Fruit fly (Drosophila melanogaster) whole organism, embryonic: Measurements from ENCODE around the gene Cpr76Bc.

Source experiments
- Awh ChIP-seq: fragments of 200-800 bp; sonication (Bioruptor generic); IDR thresholded peaks from 2 replicates; pipeline ENCODE4, ENCODE4 v1.3.6; 2022; ENCODE audit warnings: missing biosample characterization, missing genetic modification characterization
- CG1024 ChIP-seq: fragments of 200-800 bp; sonication (Bioruptor generic); IDR thresholded peaks from 2 replicates; pipeline ENCODE4 v1.3.6; 2022; ENCODE audit warnings: missing biosample characterization, missing genetic modification characterization
- CG10462 ChIP-seq: fragments of 200-800 bp; sonication (Bioruptor generic); optimal IDR thresholded peaks from 2 replicates; lab custom pipeline; 2016; ENCODE audit warnings: missing biosample characterization, missing genetic modification characterization
- CG10543 ChIP-seq: fragments of 200-800 bp; sonication (Bioruptor generic); optimal IDR thresholded peaks from 3 replicates; lab custom pipeline; 2017; ENCODE audit warnings: missing biosample characterization, mild to moderate bottlenecking, missing genetic modification characterization, moderate library complexity
- CG10565 ChIP-seq: fragments of 200-800 bp; sonication (Bioruptor generic); optimal IDR thresholded peaks from 3 replicates; lab custom pipeline; 2016; ENCODE audit warnings: missing biosample characterization, mild to moderate bottlenecking, missing genetic modification characterization
- CG12219 ChIP-seq: fragments of 200-800 bp; sonication (Bioruptor generic); optimal IDR thresholded peaks from 3 replicates; lab custom pipeline; 2018; ENCODE audit warnings: missing biosample characterization, mild to moderate bottlenecking, missing genetic modification characterization
- CG12299 ChIP-seq: fragments of 200-800 bp; sonication (Bioruptor generic); optimal IDR thresholded peaks from 2 replicates; lab custom pipeline; 2018; ENCODE audit warnings: missing biosample characterization, mild to moderate bottlenecking, missing genetic modification characterization
- CG13424 ChIP-seq: fragments of 200-800 bp; sonication (Bioruptor generic); optimal IDR thresholded peaks from 2 replicates; lab custom pipeline; 2019; ENCODE audit warnings: missing biosample characterization, mild to moderate bottlenecking, missing genetic modification characterization, moderate library complexity
- CG14965 ChIP-seq: fragments of 200-800 bp; sonication (Bioruptor generic); optimal IDR thresholded peaks from 2 replicates; lab custom pipeline; 2016; ENCODE audit warnings: missing biosample characterization, missing genetic modification characterization, borderline replicate concordance
- CG17328 ChIP-seq: fragments of 200-800 bp; sonication (Bioruptor generic); IDR thresholded peaks from 2 replicates; pipeline ENCODE4 v1.3.6; 2022; ENCODE audit warnings: missing biosample characterization, missing genetic modification characterization
- CG17385 ChIP-seq: fragments of 200-800 bp; sonication (Bioruptor generic); optimal IDR thresholded peaks from 3 replicates; lab custom pipeline; 2018; ENCODE audit warnings: missing biosample characterization, mild to moderate bottlenecking, missing genetic modification characterization
- CG2678 ChIP-seq: fragments of 200-800 bp; sonication (Bioruptor generic); optimal IDR thresholded peaks from 3 replicates; lab custom pipeline; 2019; ENCODE audit warnings: missing biosample characterization, mild to moderate bottlenecking, missing genetic modification characterization, moderate library complexity
- CG2712 ChIP-seq: fragments of 200-800 bp; optimal IDR thresholded peaks from 3 replicates; lab custom pipeline; 2019; ENCODE audit warnings: missing biosample characterization, mild to moderate bottlenecking, missing genetic modification characterization, moderate library complexity
- CG3995 ChIP-seq: fragments of 200-800 bp; sonication (Bioruptor generic); optimal IDR thresholded peaks from 3 replicates; lab custom pipeline; 2016; ENCODE audit warnings: missing biosample characterization, missing genetic modification characterization
- CG4404 ChIP-seq: fragments of 200-800 bp; sonication (Bioruptor generic); IDR thresholded peaks from 2 replicates; pipeline ENCODE4 v1.3.6; 2022; ENCODE audit warnings: missing biosample characterization, missing genetic modification characterization
- CG6175 ChIP-seq: fragments of 200-800 bp; sonication (Bioruptor generic); IDR thresholded peaks from 3 replicates; pipeline ENCODE4 v1.3.6; 2022; ENCODE audit warnings: missing biosample characterization, missing genetic modification characterization
- CG6654 ChIP-seq: fragments of 200-800 bp; sonication (Bioruptor generic); optimal IDR thresholded peaks from 2 replicates; lab custom pipeline; 2017; ENCODE audit warnings: missing biosample characterization, mild to moderate bottlenecking, missing genetic modification characterization
- CG8388 ChIP-seq: fragments of 200-800 bp; sonication (Bioruptor generic); optimal IDR thresholded peaks from 2 replicates; lab custom pipeline; 2019; ENCODE audit warnings: missing biosample characterization, mild to moderate bottlenecking, missing genetic modification characterization, moderate library complexity
- CG8478 ChIP-seq: fragments of >200 bp; optimal IDR thresholded peaks from 2 replicates; lab custom pipeline; 2018
- CG9797 ChIP-seq: fragments of 200-800 bp; sonication (Bioruptor generic); optimal IDR thresholded peaks from 3 replicates; lab custom pipeline; 2018; ENCODE audit warnings: missing biosample characterization, mild to moderate bottlenecking, missing genetic modification characterization
- CHES-1-like ChIP-seq: fragments of 200-800 bp; sonication (Bioruptor generic); optimal IDR thresholded peaks from 2 replicates; lab custom pipeline; 2016; ENCODE audit warnings: missing biosample characterization, missing genetic modification characterization
- D19B ChIP-seq: fragments of 200-800 bp; sonication (Bioruptor generic); optimal IDR thresholded peaks from 2 replicates; lab custom pipeline; 2017; ENCODE audit warnings: missing biosample characterization, mild to moderate bottlenecking, missing genetic modification characterization
- Dip3 ChIP-seq: fragments of 200-800 bp; sonication (Bioruptor generic); optimal IDR thresholded peaks from 3 replicates; lab custom pipeline; 2016; ENCODE audit warnings: missing biosample characterization, missing genetic modification characterization
- Elba2 ChIP-seq: fragments of 200-800 bp; sonication (Bioruptor generic); optimal IDR thresholded peaks from 3 replicates; lab custom pipeline; 2016; ENCODE audit warnings: missing biosample characterization, missing genetic modification characterization
- Ets65A ChIP-seq: fragments of 200-800 bp; sonication (Bioruptor generic); peaks from one replicate; lab custom pipeline; 2016; ENCODE audit warnings: missing biosample characterization, missing genetic modification characterization
- Fer1 ChIP-seq: fragments of 200-800 bp; sonication (Bioruptor generic); optimal IDR thresholded peaks from 2 replicates; lab custom pipeline; 2017; ENCODE audit warnings: missing biosample characterization, mild to moderate bottlenecking, missing genetic modification characterization
- GATAe ChIP-seq: fragments of 200-800 bp; sonication (Bioruptor generic); conservative IDR thresholded peaks from 2 replicates; pipeline ENCODE4 v1.3.6; 2022; ENCODE audit warnings: missing biosample characterization, missing genetic modification characterization
- HLH54F ChIP-seq: fragments of 200-800 bp; sonication (Bioruptor generic); optimal IDR thresholded peaks from 3 replicates; lab custom pipeline; 2016; ENCODE audit warnings: missing biosample characterization, missing genetic modification characterization
- MTF-1 ChIP-seq: fragments of 200-800 bp; sonication (Bioruptor generic); optimal IDR thresholded peaks from 2 replicates; lab custom pipeline; 2018; ENCODE audit warnings: missing biosample characterization, mild to moderate bottlenecking, missing genetic modification characterization, borderline replicate concordance
- NK7.1 ChIP-seq: fragments of 200-800 bp; sonication (Bioruptor generic); optimal IDR thresholded peaks from 3 replicates; lab custom pipeline; 2016; ENCODE audit warnings: missing biosample characterization, missing genetic modification characterization
- Oli ChIP-seq: fragments of 200-800 bp; sonication (Bioruptor generic); optimal IDR thresholded peaks from 2 replicates; lab custom pipeline; 2018; ENCODE audit warnings: missing biosample characterization, mild to moderate bottlenecking, missing genetic modification characterization, moderate library complexity
- PHDP ChIP-seq: fragments of 200-800 bp; sonication (Bioruptor generic); optimal IDR thresholded peaks from 3 replicates; lab custom pipeline; 2018; ENCODE audit warnings: missing biosample characterization, mild to moderate bottlenecking, missing genetic modification characterization, moderate library complexity
- Rfx ChIP-seq: fragments of 200-800 bp; sonication (Bioruptor generic); IDR thresholded peaks from 2 replicates; pipeline ENCODE4 v1.3.6; 2022; ENCODE audit warnings: missing biosample characterization, missing genetic modification characterization
- Rx ChIP-seq: fragments of 200-800 bp; sonication (Bioruptor generic); IDR thresholded peaks from 2 replicates; pipeline ENCODE4 v1.3.6; 2022; ENCODE audit warnings: missing biosample characterization, missing genetic modification characterization
- Xbp1 ChIP-seq: fragments of 200-800 bp; sonication (Bioruptor generic); optimal IDR thresholded peaks from 3 replicates; lab custom pipeline; 2016; ENCODE audit warnings: missing biosample characterization, mild to moderate bottlenecking, missing genetic modification characterization
- ap ChIP-seq: fragments of 200-800 bp; sonication (Bioruptor generic); IDR thresholded peaks from 2 replicates; pipeline ENCODE4 v1.3.6; 2022; ENCODE audit warnings: missing biosample characterization, missing genetic modification characterization
- ash1 ChIP-seq: fragments of 200-800 bp; sonication (Bioruptor generic); optimal IDR thresholded peaks from 2 replicates; lab custom pipeline; 2018; ENCODE audit warnings: missing biosample characterization, mild to moderate bottlenecking, missing genetic modification characterization
- chif ChIP-seq, 2 experiments: fragments of 200-800 bp; sonication (Bioruptor generic); optimal IDR thresholded peaks; 3 replicates each; lab custom pipeline; 2016; ENCODE audit warnings: missing biosample characterization in 2 of 2, missing genetic modification characterization in 2 of 2
- fd96Cb ChIP-seq: fragments of 200-800 bp; sonication (Bioruptor generic); optimal IDR thresholded peaks from 2 replicates; lab custom pipeline; 2018; ENCODE audit warnings: missing biosample characterization, mild to moderate bottlenecking, missing genetic modification characterization, moderate library complexity
- fru ChIP-seq: fragments of >200 bp; optimal IDR thresholded peaks from 2 replicates; lab custom pipeline; 2017
- hbn ChIP-seq: fragments of 200-800 bp; sonication (Bioruptor generic); IDR thresholded peaks from 2 replicates; pipeline ENCODE4 v1.3.6; 2022; ENCODE audit warnings: missing biosample characterization, missing genetic modification characterization; ENCODE audit not compliant: partially characterized antibody
- kah ChIP-seq: fragments of 200-800 bp; sonication (Bioruptor generic); optimal IDR thresholded peaks from 2 replicates; lab custom pipeline; 2018; ENCODE audit warnings: missing biosample characterization, mild to moderate bottlenecking, missing genetic modification characterization
- mld ChIP-seq: fragments of 200-800 bp; sonication (Bioruptor generic); IDR thresholded peaks from 3 replicates; pipeline ENCODE4 v1.3.6; 2022; ENCODE audit warnings: missing biosample characterization, missing genetic modification characterization; ENCODE audit not compliant: partially characterized antibody
- nau ChIP-seq: fragments of 200-800 bp; sonication (Bioruptor generic); optimal IDR thresholded peaks from 3 replicates; lab custom pipeline; 2017; ENCODE audit warnings: missing biosample characterization, mild to moderate bottlenecking, missing genetic modification characterization, missing genetic modification reagents
- nerfin-1 ChIP-seq: fragments of 200-800 bp; sonication (Bioruptor generic); optimal IDR thresholded peaks from 3 replicates; lab custom pipeline; 2019; ENCODE audit warnings: missing biosample characterization, mild to moderate bottlenecking, missing genetic modification characterization, moderate library complexity
- phol ChIP-seq: fragments of 200-800 bp; sonication (Bioruptor generic); optimal IDR thresholded peaks from 3 replicates; lab custom pipeline; 2018; ENCODE audit warnings: missing biosample characterization, mild to moderate bottlenecking, missing genetic modification characterization, moderate library complexity
- pita ChIP-seq: fragments of 200-800 bp; sonication (Bioruptor generic); optimal IDR thresholded peaks from 2 replicates; lab custom pipeline; 2017; ENCODE audit warnings: missing biosample characterization, mild to moderate bottlenecking, missing genetic modification characterization
- rib ChIP-seq: fragments of 200-800 bp; sonication (Bioruptor generic); IDR thresholded peaks from 2 replicates; pipeline ENCODE4 v1.3.6; 2022; ENCODE audit warnings: missing biosample characterization, missing genetic modification characterization
- run ChIP-seq: fragments of 200-800 bp; sonication (Bioruptor generic); optimal IDR thresholded peaks from 3 replicates; lab custom pipeline; 2018; ENCODE audit warnings: missing biosample characterization, mild to moderate bottlenecking, missing genetic modification characterization
- sob ChIP-seq: fragments of 200-800 bp; sonication (Bioruptor generic); IDR thresholded peaks from 2 replicates; pipeline ENCODE4 v1.3.6; 2022; ENCODE audit warnings: missing biosample characterization, missing genetic modification characterization
- twi ChIP-seq: fragments of 200-800 bp; optimal IDR thresholded peaks from 2 replicates; lab custom pipeline; 2019; ENCODE audit warnings: missing biosample characterization, mild to moderate bottlenecking, missing genetic modification characterization, moderate library complexity
- vfl ChIP-seq: fragments of 200-800 bp; sonication (Bioruptor generic); optimal IDR thresholded peaks from 2 replicates; lab custom pipeline; 2016; ENCODE audit warnings: missing biosample characterization, missing genetic modification characterization

The Cpr76Bc gene

DNA sequence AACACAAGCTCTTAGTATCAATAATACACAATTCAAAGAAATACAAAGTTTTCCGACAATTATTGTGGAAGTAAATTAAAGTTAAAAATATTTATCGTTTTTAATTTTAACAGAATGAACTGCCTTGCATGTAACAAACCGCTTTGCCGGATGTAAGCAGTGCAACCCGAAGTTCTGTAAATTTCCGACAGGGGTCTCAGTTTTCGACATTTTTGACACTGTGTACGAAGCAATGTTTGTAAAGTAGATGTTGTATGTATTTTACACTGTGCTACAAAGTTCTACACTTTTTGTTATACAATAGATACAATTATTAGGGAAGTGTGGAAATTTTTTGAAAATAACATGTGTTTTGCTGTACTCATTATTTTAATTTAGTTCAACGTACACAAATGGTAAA, 4.2 kb upstream of the Cpr76Bc start (continued):
- TF ChIP-seq CG17385 (GFP tag; lab: Kevin White, UChicago) (peak; percentile 60), NK7.1 (GFP tag; lab: Kevin White, UChicago) (peak; percentile 84), CG8388 (peak; percentile 76), HLH54F (GFP tag; lab: Kevin White, UChicago) (peak; percentile 86), PHDP (tag; lab: Kevin White, UChicago) (no peak), nau (GFP tag; lab: Kevin White, UChicago) (peak; percentile 52), chif (GFP tag; optimal IDR thresholded peaks at IDR 0.05; lab: Kevin White, UChicago) (peak; percentile 85 to 94), CG4404 (peak; percentile 79), nerfin-1 (tag; lab: Kevin White, UChicago) (no peak), CG14965 (GFP tag; lab: Kevin White, UChicago) (peak; percentile 76), vfl (GFP tag; lab: Kevin White, UChicago) (peak; percentile 84), fru (lab: Kevin White, UChicago) (no peak), GATAe (peak; percentile 65), CG17328 (GFP tag; lab: Robert Waterston, UW) (peak; percentile 92), CG6654 (GFP tag; lab: Kevin White, UChicago) (peak; percentile 69), CG12299 (peak; percentile 49), CHES-1-like (GFP tag; lab: Kevin White, UChicago) (peak; percentile 85), Rfx (GFP tag; lab: Robert Waterston, UW) (peak; percentile 98), fd96Cb (tag; lab: Kevin White, UChicago) (peak; percentile 78), CG10565 (GFP tag; lab: Kevin White, UChicago) (peak; percentile 76), CG8478 (peak; percentile 84), CG3995 (GFP tag; lab: Kevin White, UChicago) (peak; percentile 59), Rx (GFP tag; lab: Robert Waterston, UW) (peak; percentile 97), CG2712 (peak; percentile 79), Fer1 (GFP tag; lab: Kevin White, UChicago) (no peak), twi (peak; percentile 79), CG6175 (GFP tag; lab: Robert Waterston, UW) (peak; percentile 91), ap (GFP tag; lab: Robert Waterston, UW) (peak; percentile 79), D19B (peak; percentile 81), CG2678 (no peak), Ets65A (GFP tag; lab: Kevin White, UChicago) (peak; percentile 100), MTF-1 (GFP tag; lab: Kevin White, UChicago) (peak; percentile 90), CG1024 (GFP tag; lab: Robert Waterston, UW) (peak; percentile 89), CG9797 (no peak), Elba2 (GFP tag; lab: Kevin White, UChicago) (peak; percentile 8), Dip3 (peak; percentile 82), run (no peak), pita (GFP tag; lab: Kevin White, UChicago) (peak; percentile 40), sob (GFP tag; lab: Robert Waterston, UW) (peak; percentile 97), hbn (GFP tag; lab: Robert Waterston, UW) (no peak), CG13424 (tag; lab: Kevin White, UChicago) (peak; percentile 70), mld (GFP tag; lab: Robert Waterston, UW) (no peak), rib (no peak; the same call in 1 of the 2 replicates), ash1 (GFP tag; lab: Kevin White, UChicago) (peak; percentile 86), Awh (GFP tag; lab: Robert Waterston, UW) (peak; percentile 88), Xbp1 (GFP tag; lab: Kevin White, UChicago) (peak; percentile 90), Oli (tag; lab: Kevin White, UChicago) (peak; percentile 49), CG10462 (peak; percentile 37), phol (tag; lab: Kevin White, UChicago) (peak; percentile 90), kah (GFP tag; lab: Kevin White, UChicago) (no peak), CG12219 (GFP tag; lab: Kevin White, UChicago) (peak; percentile 55), CG10543 (GFP tag; lab: Kevin White, UChicago) (peak; percentile 87)
